Fruit fly (Drosophila melanogaster) whole organism, prepupa: ENCODE measurements around the gene Dnaaf5.

Experiments used
- CG10669 ChIP-seq: fragments of 200-800 bp; sonication (Bioruptor generic); optimal IDR thresholded peaks from 3 replicates; lab custom pipeline; 2018; ENCODE audit warnings: missing biosample characterization, mild to moderate bottlenecking, missing genetic modification characterization, moderate library complexity
- CG11762 ChIP-seq: fragments of 200-800 bp; sonication (Bioruptor generic); optimal IDR thresholded peaks from 3 replicates; lab custom pipeline; 2016; ENCODE audit warnings: missing biosample characterization, missing genetic modification characterization; ENCODE audit not compliant: insufficient read depth

dm6 chr3R:14310062-14310461, 51.5 kb downstream of the Dnaaf5 start, which contains the start of gene CG31321:
- no peak for TF ChIP-seq CG10669 (GFP tag; lab: Kevin White, UChicago)
- no peak for TF ChIP-seq CG11762 (GFP tag; lab: Kevin White, UChicago)
